Worm (Caenorhabditis elegans) whole organism, L3 larva: Measurements from ENCODE around the gene sprr-3.

Source experiments
- R02D3.7 ChIP-seq: fragments of 150-350 bp; optimal IDR thresholded peaks from 2 replicates; lab custom pipeline; 2014; ENCODE audit warnings: missing biosample characterization, missing genetic modification characterization
- ZK546.5 ChIP-seq: sonication (generic microtip); optimal IDR thresholded peaks from 2 replicates; lab custom pipeline; 2017; ENCODE audit warnings: missing biosample characterization, missing genetic modification characterization
- aly-2 ChIP-seq: fragments of 150-350 bp; optimal IDR thresholded peaks from 2 replicates; lab custom pipeline; 2014; ENCODE audit warnings: missing biosample characterization, missing genetic modification characterization
- ceh-16 ChIP-seq: sonication (generic microtip); optimal IDR thresholded peaks from 2 replicates; lab custom pipeline; 2017; ENCODE audit warnings: missing biosample characterization, missing genetic modification characterization
- ceh-28 ChIP-seq: fragments of 150-350 bp; optimal IDR thresholded peaks from 2 replicates; lab custom pipeline; 2014; ENCODE audit warnings: missing biosample characterization, missing genetic modification reagents, missing genetic modification characterization
- ceh-82 ChIP-seq: fragments of 150-350 bp; optimal IDR thresholded peaks from 2 replicates; lab custom pipeline; 2014; ENCODE audit warnings: missing biosample characterization, missing genetic modification characterization
- ceh-9 ChIP-seq: sonication (generic microtip); optimal IDR thresholded peaks from 2 replicates; lab custom pipeline; 2018; ENCODE audit warnings: missing biosample characterization, missing genetic modification characterization
- daf-12 ChIP-seq: fragments of 150-350 bp; optimal IDR thresholded peaks from 2 replicates; lab custom pipeline; 2014; ENCODE audit warnings: missing biosample characterization, missing genetic modification reagents, missing genetic modification characterization
- egl-27 ChIP-seq: sonication (generic microtip); optimal IDR thresholded peaks from 4 replicates; lab custom pipeline; 2017; ENCODE audit warnings: missing biosample characterization, missing genetic modification reagents, missing genetic modification characterization
- egl-5 ChIP-seq: fragments of 150-350 bp; optimal IDR thresholded peaks from 2 replicates; lab custom pipeline; 2017; ENCODE audit warnings: missing biosample characterization, missing genetic modification reagents, missing genetic modification characterization, inconsistent platforms
- elt-2 ChIP-seq: sonication (generic microtip); optimal IDR thresholded peaks from 2 replicates; lab custom pipeline; 2016; ENCODE audit warnings: missing genetic modification reagents, mild to moderate bottlenecking, missing genetic modification characterization, missing compliant biosample characterization
- elt-3 ChIP-seq, 3 experiments: fragments of 150-350 bp in 1 of 3; sonication (generic microtip) in 2 of 3; optimal IDR thresholded peaks; 2 replicates in 2 of 3; 4 replicates in 1 of 3; lab custom pipeline; 2014 to 2017; ENCODE audit warnings: missing biosample characterization in 3 of 3, missing genetic modification characterization in 3 of 3
- eor-1 ChIP-seq, 2 experiments: fragments of 150-350 bp; optimal IDR thresholded peaks; 2 replicates each; lab custom pipeline; 2014 to 2018; ENCODE audit warnings: missing biosample characterization in 2 of 2, missing genetic modification characterization in 2 of 2
- lin-15B ChIP-seq: fragments of 150-350 bp; optimal IDR thresholded peaks from 2 replicates; lab custom pipeline; 2014; ENCODE audit warnings: missing biosample characterization, missing genetic modification characterization
- lin-39 ChIP-seq: fragments of 150-350 bp; optimal IDR thresholded peaks from 2 replicates; lab custom pipeline; 2018; ENCODE audit warnings: missing biosample characterization, missing genetic modification reagents, missing genetic modification characterization
- lsy-12 ChIP-seq: sonication (generic microtip); optimal IDR thresholded peaks from 2 replicates; lab custom pipeline; 2016; ENCODE audit warnings: mild to moderate bottlenecking, missing genetic modification characterization, missing compliant biosample characterization
- mdl-1 ChIP-seq: fragments of 150-350 bp; optimal IDR thresholded peaks from 2 replicates; lab custom pipeline; 2014; ENCODE audit warnings: missing biosample characterization, missing genetic modification characterization
- nfya-1 ChIP-seq: sonication (generic microtip); optimal IDR thresholded peaks from 2 replicates; lab custom pipeline; 2017; ENCODE audit warnings: missing genetic modification characterization, mild to moderate bottlenecking, missing compliant biosample characterization, antibody characterized with exemption, moderate library complexity; ENCODE audit not compliant: insufficient read depth
- nhr-12 ChIP-seq: fragments of 150-350 bp; optimal IDR thresholded peaks from 2 replicates; lab custom pipeline; 2014; ENCODE audit warnings: missing biosample characterization, missing genetic modification characterization
- nhr-23 ChIP-seq: fragments of 150-350 bp; optimal IDR thresholded peaks from 2 replicates; lab custom pipeline; 2014; ENCODE audit warnings: missing biosample characterization, missing genetic modification reagents, missing genetic modification characterization
- nhr-237 ChIP-seq: fragments of 150-350 bp; optimal IDR thresholded peaks from 2 replicates; lab custom pipeline; 2014; ENCODE audit warnings: missing biosample characterization, missing genetic modification characterization
- nhr-28 ChIP-seq: fragments of 150-350 bp; optimal IDR thresholded peaks from 2 replicates; lab custom pipeline; 2014; ENCODE audit warnings: missing biosample characterization, missing genetic modification characterization
- nhr-43 ChIP-seq: sonication (generic microtip); optimal IDR thresholded peaks from 2 replicates; lab custom pipeline; 2016; ENCODE audit warnings: mild to moderate bottlenecking, missing genetic modification characterization, missing compliant biosample characterization; ENCODE audit not compliant: poor library complexity, severe bottlenecking
- nhr-67 ChIP-seq: fragments of 150-350 bp; optimal IDR thresholded peaks from 2 replicates; lab custom pipeline; 2014; ENCODE audit warnings: missing biosample characterization, missing genetic modification characterization
- nhr-76 ChIP-seq: fragments of 150-350 bp; sonication (generic microtip); optimal IDR thresholded peaks from 5 replicates; lab custom pipeline; 2014; ENCODE audit warnings: missing biosample characterization, missing genetic modification characterization
- pqm-1 ChIP-seq: fragments of 150-350 bp; optimal IDR thresholded peaks from 2 replicates; lab custom pipeline; 2017; ENCODE audit warnings: missing biosample characterization, missing genetic modification characterization, inconsistent platforms
- skn-1 ChIP-seq: fragments of 150-350 bp; optimal IDR thresholded peaks from 2 replicates; lab custom pipeline; 2014; ENCODE audit warnings: missing biosample characterization, missing genetic modification characterization
- tbx-2 ChIP-seq: sonication (generic microtip); optimal IDR thresholded peaks from 2 replicates; lab custom pipeline; 2016; ENCODE audit warnings: mild to moderate bottlenecking, missing genetic modification characterization, missing compliant biosample characterization
- unc-39 ChIP-seq: sonication (generic microtip); optimal IDR thresholded peaks from 4 replicates; lab custom pipeline; 2017; ENCODE audit warnings: missing biosample characterization, missing genetic modification characterization
- unc-62 ChIP-seq: fragments of 150-350 bp; sonication (generic microtip); optimal IDR thresholded peaks from 4 replicates; lab custom pipeline; 2014; ENCODE audit warnings: missing biosample characterization, missing genetic modification reagents, missing genetic modification characterization
- zag-1 ChIP-seq: fragments of 150-350 bp; optimal IDR thresholded peaks from 2 replicates; lab custom pipeline; 2014; ENCODE audit warnings: missing biosample characterization, missing genetic modification characterization
- ztf-11 ChIP-seq: fragments of 150-350 bp; optimal IDR thresholded peaks from 2 replicates; lab custom pipeline; 2014; ENCODE audit warnings: missing biosample characterization, missing genetic modification characterization

Gene sprr-3

ce11 chrIV:2542001-2542400 is at the start of gene sprr-3:
sprr-3 (plus strand) TSS chrIV:2542301.
- TF ChIP-seq nhr-12 (no peak), tbx-2 (tag; lab: Kevin White, UChicago) (no peak), egl-27 (tag; lab: Kevin White, UChicago) (no peak), unc-62 (GFP tag; lab: Kevin White, UChicago) (no peak)

ce11 chrIV:2495118-2495785 is 46.8 kb upstream of the sprr-3 start, which contains the start of the genes ccdc-12 and Y69A2AR.18:
ccdc-12 (minus strand) TSS chrIV:2495174.
Y69A2AR.18 (plus strand) TSS chrIV:2495735.
- TF ChIP-seq ceh-82 (tag; lab: Kevin White, UChicago) (no peak), lin-39 (peak; percentile 70), ceh-28 (tag; lab: Kevin White, UChicago) (peak; percentile 5), nhr-43 (peak; percentile 28), lsy-12 (tag; lab: Kevin White, UChicago) (no peak), elt-2 (tag; lab: Kevin White, UChicago) (peak; percentile 7), elt-3 (tag; optimal IDR thresholded peaks at IDR 0.05; lab: Kevin White, UChicago) (no peak), pqm-1 (peak; percentile 5), nfya-1 (tag; lab: Kevin White, UChicago) (no peak), lin-15B (tag; lab: Kevin White, UChicago) (peak; percentile 77), zag-1 (tag; lab: Kevin White, UChicago) (no peak), ztf-11 (tag; lab: Kevin White, UChicago) (no peak), R02D3.7 (tag; lab: Kevin White, UChicago) (peak; percentile 92), unc-62 (GFP tag; lab: Kevin White, UChicago) (no peak), egl-5 (tag; lab: Kevin White, UChicago) (peak; percentile 92), nhr-67 (no peak), ZK546.5 (tag; lab: Kevin White, UChicago) (no peak), nhr-23 (tag; lab: Kevin White, UChicago) (peak; percentile 50), eor-1 (tag; optimal IDR thresholded peaks at IDR 0.05; lab: Kevin White, UChicago) (no peak)

- TF ChIP-seq nhr-67 = no peak
- no peak for TF ChIP-seq nhr-23 (tag; lab: Kevin White, UChicago)
- TF ChIP-seq mdl-1 = no peak
- no peak for TF ChIP-seq lin-15B (tag; lab: Kevin White, UChicago)
- no peak for TF ChIP-seq nhr-28 (tag; lab: Kevin White, UChicago)
- no peak for TF ChIP-seq daf-12 (tag; lab: Kevin White, UChicago)
- TF ChIP-seq unc-62 (GFP tag; lab: Kevin White, UChicago) = no peak
- TF ChIP-seq unc-39 (tag; lab: Kevin White, UChicago) = no peak
Measured at ce11 chrIV:2496084-2496483, 46.0 kb upstream of the sprr-3 start.

- TF ChIP-seq ceh-16 (tag; lab: Kevin White, UChicago) = no peak
- TF ChIP-seq elt-2 (tag; lab: Kevin White, UChicago) = peak; percentile 10
- TF ChIP-seq aly-2 (tag; lab: Kevin White, UChicago) = peak; percentile 27
Measured at ce11 chrIV:2497615-2498183, 44.4 kb upstream of the sprr-3 start, which contains the start of gene Y69A2AR.16. Y69A2AR.16 (plus strand) TSS chrIV:2497803.

- no peak for TF ChIP-seq mdl-1
- TF ChIP-seq elt-3 (tag; optimal IDR thresholded peaks at IDR 0.05; lab: Kevin White, UChicago) = no peak
- TF ChIP-seq ceh-9 (tag; lab: Kevin White, UChicago) = no peak
- TF ChIP-seq nhr-76 (tag; lab: Kevin White, UChicago) = no peak
- TF ChIP-seq nhr-23 (tag; lab: Kevin White, UChicago) = no peak
- no peak for TF ChIP-seq nhr-237
- no peak for TF ChIP-seq skn-1 (tag; lab: Kevin White, UChicago)
Measured at ce11 chrIV:2507824-2508223, 34.3 kb upstream of the sprr-3 start, which contains the start of gene Y69A2AR.22. Y69A2AR.22 (minus strand) TSS chrIV:2507924.
